Worm (Caenorhabditis elegans): ENCODE results near the gene C47D12.4.

DNA sequence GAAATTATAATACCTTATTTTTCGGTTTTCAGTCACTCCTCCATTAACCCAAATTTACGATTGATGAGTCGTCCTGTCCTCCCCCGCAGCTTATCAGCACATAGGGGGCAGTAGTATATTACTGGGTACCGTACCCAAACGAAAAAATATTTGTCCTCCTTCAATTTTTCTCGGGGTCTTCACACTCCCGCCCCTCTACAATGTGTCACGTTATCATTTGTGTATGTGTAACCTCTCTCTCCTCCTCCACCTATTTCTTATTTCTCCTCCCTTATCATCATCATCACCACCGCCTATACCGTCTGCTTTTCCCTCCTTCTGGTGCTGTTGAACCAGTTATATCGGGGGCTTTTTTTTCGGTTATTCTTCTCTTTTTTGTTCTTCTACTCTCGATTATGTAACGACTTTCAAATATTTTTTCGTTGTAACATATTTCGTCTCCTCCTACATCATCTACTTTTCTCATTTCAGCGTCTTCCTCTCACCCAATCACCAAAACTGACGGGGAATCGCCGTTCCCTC, 35.2 kb upstream of the C47D12.4 start, which contains the start of gene ghi-1:
- TF ChIP-seq C34B4.2 (tag; optimal IDR thresholded peaks at IDR 0.05), result no peak
- TF ChIP-seq dsc-1 (tag; optimal IDR thresholded peaks at IDR 0.05), result no peak
- peak; percentile 12 for TF ChIP-seq lin-14 (GFP tag; optimal IDR thresholded peaks at IDR 0.05)
- TF ChIP-seq rnt-1 (tag; optimal IDR thresholded peaks at IDR 0.05), result no peak
- no peak for TF ChIP-seq fkh-10 (GFP tag; optimal IDR thresholded peaks at IDR 0.05)

All from whole organism, L1 larva.